Worm (Caenorhabditis elegans) whole organism, early embryonic: Measurements from ENCODE around the gene C54C6.4.

Source experiments
- B0310.2 ChIP-seq: sonication (generic microtip); optimal IDR thresholded peaks from 2 replicates; lab custom pipeline; 2016; ENCODE audit warnings: mild to moderate bottlenecking, missing genetic modification characterization, missing compliant biosample characterization
- F13C5.2 ChIP-seq: sonication (generic microtip); optimal IDR thresholded peaks from 2 replicates; lab custom pipeline; 2017; ENCODE audit warnings: mild to moderate bottlenecking, missing genetic modification characterization, inconsistent platforms, missing compliant biosample characterization
- aly-1 ChIP-seq: sonication (generic microtip); optimal IDR thresholded peaks from 2 replicates; lab custom pipeline; 2016; ENCODE audit warnings: missing genetic modification characterization, missing compliant biosample characterization
- ama-1 ChIP-seq: fragments of 150-350 bp; optimal IDR thresholded peaks from 2 replicates; lab custom pipeline; 2014
- ceh-13 ChIP-seq: fragments of 200-800 bp; sonication (Bioruptor generic); optimal IDR thresholded peaks from 2 replicates; lab custom pipeline; 2018; ENCODE audit warnings: mild to moderate bottlenecking, missing genetic modification characterization, missing compliant biosample characterization
- ceh-36 ChIP-seq: sonication (generic microtip); optimal IDR thresholded peaks from 2 replicates; lab custom pipeline; 2016; ENCODE audit warnings: missing genetic modification characterization, inconsistent platforms, missing compliant biosample characterization
- ets-7 ChIP-seq: sonication (generic microtip); optimal IDR thresholded peaks from 2 replicates; lab custom pipeline; 2016; ENCODE audit warnings: missing genotype, missing genetic modification characterization, missing compliant biosample characterization
- flt-1 ChIP-seq: fragments of 200-800 bp; sonication (Bioruptor generic); IDR thresholded peaks from 2 replicates; pipeline ENCODE4 v1.3.6; 2022; ENCODE audit warnings: missing genetic modification characterization, missing compliant biosample characterization
- hmbx-1 ChIP-seq: sonication (generic microtip); optimal IDR thresholded peaks from 2 replicates; lab custom pipeline; 2016; ENCODE audit warnings: mild to moderate bottlenecking, missing genetic modification characterization, missing compliant biosample characterization
- hmg-4 ChIP-seq: fragments of 200-800 bp; sonication (Bioruptor generic); optimal IDR thresholded peaks from 2 replicates; lab custom pipeline; 2018; ENCODE audit warnings: mild to moderate bottlenecking, missing genetic modification characterization, missing compliant biosample characterization
- hnd-1 ChIP-seq: sonication (generic microtip); optimal IDR thresholded peaks from 2 replicates; lab custom pipeline; 2016; ENCODE audit warnings: missing genetic modification characterization, missing compliant biosample characterization
- pes-1 ChIP-seq: fragments of 200-800 bp; sonication (Bioruptor generic); IDR thresholded peaks from 2 replicates; pipeline ENCODE4 v1.3.6; 2022; ENCODE audit warnings: missing genetic modification reagents, missing genetic modification characterization, missing compliant biosample characterization
- scrt-1 ChIP-seq: fragments of 200-800 bp; sonication (Bioruptor generic); IDR thresholded peaks from 2 replicates; pipeline ENCODE4 v1.3.6; 2022; ENCODE audit warnings: missing genetic modification characterization, missing compliant biosample characterization
- sea-1 ChIP-seq: fragments of 200-800 bp; sonication (Bioruptor generic); conservative IDR thresholded peaks from 2 replicates; pipeline ENCODE4 v1.3.6; 2022; ENCODE audit warnings: missing genetic modification characterization, missing compliant biosample characterization
- tbx-11 ChIP-seq: fragments of 200-800 bp; sonication (Bioruptor generic); IDR thresholded peaks from 2 replicates; pipeline ENCODE4 v1.3.6; 2022; ENCODE audit warnings: missing genetic modification characterization, missing compliant biosample characterization
- tbx-37 ChIP-seq: fragments of 200-800 bp; sonication (Bioruptor generic); conservative IDR thresholded peaks from 2 replicates; pipeline ENCODE4 v1.3.6; 2022; ENCODE audit warnings: missing genetic modification reagents, missing genetic modification characterization, missing compliant biosample characterization
- tra-4 ChIP-seq: sonication (generic microtip); optimal IDR thresholded peaks from 2 replicates; lab custom pipeline; 2017; ENCODE audit warnings: missing genetic modification characterization, missing compliant biosample characterization

The C54C6.4 gene

ce11 chrIII:3553349-3553748, at the start of gene C54C6.4:
TSS of gene C54C6.4 (plus strand) at chrIII:3553649.
- no peak for TF ChIP-seq scrt-1 (GFP tag; lab: Robert Waterston, UW)
- TF ChIP-seq aly-1: no peak
- TF ChIP-seq hmbx-1 (tag; lab: Kevin White, UChicago): no peak
- TF ChIP-seq ceh-36 (tag; lab: Kevin White, UChicago): no peak
- TF ChIP-seq tra-4 (tag; lab: Kevin White, UChicago): no peak
- no peak for TF ChIP-seq hmg-4 (GFP tag; lab: Kevin White, UChicago)
- TF ChIP-seq sea-1: no peak
- no peak for TF ChIP-seq flt-1
- TF ChIP-seq B0310.2 (tag; lab: Kevin White, UChicago): no peak
- no peak for TF ChIP-seq tbx-37 (GFP tag; lab: Robert Waterston, UW)
- no peak for TF ChIP-seq ceh-13 (GFP tag; lab: Kevin White, UChicago)
- no peak for TF ChIP-seq ets-7
- TF ChIP-seq pes-1 (GFP tag; lab: Robert Waterston, UW): no peak
- no peak for TF ChIP-seq hnd-1
- TF ChIP-seq ama-1 (lab: Kevin White, UChicago): no peak
- no peak for TF ChIP-seq tbx-11 (GFP tag; lab: Robert Waterston, UW)
- TF ChIP-seq F13C5.2 (tag; lab: Kevin White, UChicago): no peak

- no peak for TF ChIP-seq ceh-36 (tag; lab: Kevin White, UChicago)
- no peak for TF ChIP-seq aly-1
- no peak for TF ChIP-seq scrt-1 (GFP tag; lab: Robert Waterston, UW)
Measured at ce11 chrIII:3504239-3504638, 49.2 kb upstream of the C54C6.4 start.

ce11 chrIII:3505051-3505548, 48.3 kb upstream of the C54C6.4 start, which contains the start of gene lias-1:
TSS of gene lias-1 (minus strand) at chrIII:3505101.
- peak; percentile 15 for TF ChIP-seq hmg-4 (GFP tag; lab: Kevin White, UChicago)
- no peak for TF ChIP-seq ceh-36 (tag; lab: Kevin White, UChicago)
- TF ChIP-seq F13C5.2 (tag; lab: Kevin White, UChicago): peak; percentile 85
- TF ChIP-seq aly-1: peak; percentile 35
- 0 out of 2 replicates have a peak, but pooled peaks have one; percentile 50 for TF ChIP-seq pes-1 (GFP tag; lab: Robert Waterston, UW)

ce11 chrIII:3509908-3510307, 43.5 kb upstream of the C54C6.4 start, which contains the start of the genes M01F1.4 and mrpl-35:
TSS of gene M01F1.4 (minus strand) at chrIII:3510033.
TSS of gene mrpl-35 (plus strand) at chrIII:3510237.
- TF ChIP-seq F13C5.2 (tag; lab: Kevin White, UChicago): no peak
- TF ChIP-seq sea-1: no peak
- TF ChIP-seq hmbx-1 (tag; lab: Kevin White, UChicago): no peak
- TF ChIP-seq ceh-36 (tag; lab: Kevin White, UChicago): no peak
- TF ChIP-seq ceh-13 (GFP tag; lab: Kevin White, UChicago): no peak
- TF ChIP-seq flt-1: no peak
- TF ChIP-seq ets-7: no peak
- no peak for TF ChIP-seq tra-4 (tag; lab: Kevin White, UChicago)
- TF ChIP-seq hnd-1: no peak
- TF ChIP-seq pes-1 (GFP tag; lab: Robert Waterston, UW): no peak
- no peak for TF ChIP-seq B0310.2 (tag; lab: Kevin White, UChicago)
- TF ChIP-seq tbx-37 (GFP tag; lab: Robert Waterston, UW): no peak
- TF ChIP-seq aly-1: no peak
- no peak for TF ChIP-seq ama-1 (lab: Kevin White, UChicago)
- no peak for TF ChIP-seq hmg-4 (GFP tag; lab: Kevin White, UChicago)
- no peak for TF ChIP-seq scrt-1 (GFP tag; lab: Robert Waterston, UW)
- TF ChIP-seq tbx-11 (GFP tag; lab: Robert Waterston, UW): no peak

- TF ChIP-seq ets-7 (no peak), tra-4 (tag; lab: Kevin White, UChicago) (no peak), tbx-37 (GFP tag; lab: Robert Waterston, UW) (no peak), aly-1 (no peak)
Measured at ce11 chrIII:3511808-3512207, 41.6 kb upstream of the C54C6.4 start.

- TF ChIP-seq tbx-37 (GFP tag; lab: Robert Waterston, UW) (no peak), tbx-11 (GFP tag; lab: Robert Waterston, UW) (no peak), hnd-1 (no peak), hmg-4 (GFP tag; lab: Kevin White, UChicago) (no peak), sea-1 (no peak), F13C5.2 (tag; lab: Kevin White, UChicago) (no peak), scrt-1 (GFP tag; lab: Robert Waterston, UW) (no peak), tra-4 (tag; lab: Kevin White, UChicago) (no peak), ceh-13 (GFP tag; lab: Kevin White, UChicago) (no peak), pes-1 (GFP tag; lab: Robert Waterston, UW) (no peak), aly-1 (no peak), ets-7 (no peak), hmbx-1 (tag; lab: Kevin White, UChicago) (no peak), ama-1 (lab: Kevin White, UChicago) (no peak), flt-1 (no peak), B0310.2 (tag; lab: Kevin White, UChicago) (no peak), ceh-36 (tag; lab: Kevin White, UChicago) (no peak)
Measured at ce11 chrIII:3519505-3519904, 33.9 kb upstream of the C54C6.4 start, which contains the start of gene hmit-1.3. TSS of gene hmit-1.3 (minus strand) at chrIII:3519607.

- no peak for TF ChIP-seq flt-1
- TF ChIP-seq B0310.2 (tag; lab: Kevin White, UChicago): no peak
- no peak for TF ChIP-seq sea-1
Measured at ce11 chrIII:3520417-3520816, 33.0 kb upstream of the C54C6.4 start.

- TF ChIP-seq ets-7: no peak
- TF ChIP-seq tbx-11 (GFP tag; lab: Robert Waterston, UW): no peak
- no peak for TF ChIP-seq ceh-13 (GFP tag; lab: Kevin White, UChicago)
- no peak for TF ChIP-seq scrt-1 (GFP tag; lab: Robert Waterston, UW)
- no peak for TF ChIP-seq sea-1
- no peak for TF ChIP-seq hmg-4 (GFP tag; lab: Kevin White, UChicago)
Measured at ce11 chrIII:3523363-3523762, 30.1 kb upstream of the C54C6.4 start.
